Fruit fly (Drosophila melanogaster): ENCODE measurements around the gene Cp110.

dm6 chrX:22456180-22456948 is 25.5 kb upstream of the Cp110 start:
- no peak for TF ChIP-seq CG11617 (GFP tag; optimal IDR thresholded peaks at IDR 0.05)
- TF ChIP-seq CG14711 (tag; optimal IDR thresholded peaks at IDR 0.05), result no peak
- TF ChIP-seq CG5204 (GFP tag; optimal IDR thresholded peaks at IDR 0.05), result no peak
- TF ChIP-seq bab1 (GFP tag; optimal IDR thresholded peaks at IDR 0.05), result no peak
- no peak for TF ChIP-seq toe (GFP tag; optimal IDR thresholded peaks at IDR 0.05)
- no peak for TF ChIP-seq Clk (GFP tag; optimal IDR thresholded peaks at IDR 0.05)
